Worm (Caenorhabditis elegans) whole organism, L4 larva: ENCODE results near the gene F58A6.2.

Source experiments
- D1046.2 ChIP-seq: fragments of 200-800 bp; sonication (Bioruptor generic); IDR thresholded peaks from 2 replicates; pipeline ENCODE4 v1.3.6; 2022; ENCODE audit warnings: missing genetic modification characterization, missing compliant biosample characterization
- F10B5.3 ChIP-seq: sonication (generic microtip); optimal IDR thresholded peaks from 2 replicates; lab custom pipeline; 2016; ENCODE audit warnings: mild to moderate bottlenecking, missing genetic modification characterization, missing compliant biosample characterization
- R02D3.7 ChIP-seq: fragments of 150-350 bp; sonication (generic microtip); optimal IDR thresholded peaks from 3 replicates; lab custom pipeline; 2014; ENCODE audit warnings: missing biosample characterization, missing genetic modification characterization
- T26A8.4 ChIP-seq: fragments of 200-800 bp; sonication (Bioruptor generic); IDR thresholded peaks from 2 replicates; pipeline ENCODE4 v1.3.6; 2022; ENCODE audit warnings: missing genetic modification characterization, missing compliant biosample characterization
- Y75B8A.6 ChIP-seq: fragments of 200-800 bp; sonication (Bioruptor generic); IDR thresholded peaks from 2 replicates; pipeline ENCODE4 v1.3.6; 2022; ENCODE audit warnings: missing genetic modification reagents, missing genetic modification characterization, missing compliant biosample characterization
- ZK546.5 ChIP-seq, 2 experiments: sonication (generic microtip); optimal IDR thresholded peaks; 2 replicates each; lab custom pipeline; 2017; ENCODE audit warnings: missing biosample characterization in 2 of 2, missing genetic modification characterization in 2 of 2
- aha-1 ChIP-seq: fragments of 150-350 bp; peaks from one replicate; lab custom pipeline; 2014; ENCODE audit warnings: missing biosample characterization, missing genetic modification characterization
- arid-1 ChIP-seq: fragments of 200-800 bp; sonication (Bioruptor generic); conservative IDR thresholded peaks from 2 replicates; pipeline ENCODE4 v1.3.6; 2022; ENCODE audit warnings: missing genetic modification reagents, missing genetic modification characterization, missing compliant biosample characterization
- ceh-62 ChIP-seq: sonication (generic microtip); optimal IDR thresholded peaks from 2 replicates; lab custom pipeline; 2017; ENCODE audit warnings: missing biosample characterization, missing genetic modification characterization
- ces-1 ChIP-seq: fragments of 150-350 bp; sonication (generic microtip); optimal IDR thresholded peaks from 4 replicates; lab custom pipeline; 2014; ENCODE audit warnings: missing biosample characterization, missing genetic modification reagents, missing genetic modification characterization
- daf-19 ChIP-seq: fragments of 200-800 bp; sonication (Bioruptor generic); conservative IDR thresholded peaks from 2 replicates; pipeline ENCODE4 v1.3.6; 2022; ENCODE audit warnings: missing genetic modification characterization, missing compliant biosample characterization
- dve-1 ChIP-seq: sonication (generic microtip); optimal IDR thresholded peaks from 2 replicates; lab custom pipeline; 2017; ENCODE audit warnings: antibody characterized with exemption, mild to moderate bottlenecking, missing genetic modification characterization, missing compliant biosample characterization; ENCODE audit not compliant: insufficient read depth
- fos-1 ChIP-seq: fragments of 150-350 bp; optimal IDR thresholded peaks from 2 replicates; lab custom pipeline; 2014; ENCODE audit warnings: missing biosample characterization, missing genetic modification characterization
- hif-1 ChIP-seq, 2 experiments: sonication (generic microtip); optimal IDR thresholded peaks; 2 replicates each; lab custom pipeline; 2016 to 2017; ENCODE audit warnings: missing compliant biosample characterization in 2 of 2, missing genetic modification characterization in 2 of 2, missing genetic modification reagents in 2 of 2, missing genotype in 2 of 2, mild to moderate bottlenecking in 1 of 2
- lim-7 ChIP-seq: fragments of 200-800 bp; sonication (Bioruptor generic); IDR thresholded peaks from 2 replicates; pipeline ENCODE4 v1.3.6; 2022; ENCODE audit warnings: missing genetic modification characterization, missing compliant biosample characterization
- madf-9 ChIP-seq: fragments of 200-800 bp; sonication (Bioruptor generic); conservative IDR thresholded peaks from 2 replicates; pipeline ENCODE4 v1.3.6; 2022; ENCODE audit warnings: missing genetic modification reagents, missing genetic modification characterization, missing compliant biosample characterization
- nhr-102 ChIP-seq: sonication (generic microtip); optimal IDR thresholded peaks from 2 replicates; lab custom pipeline; 2016; ENCODE audit warnings: mild to moderate bottlenecking, missing genetic modification characterization, moderate library complexity, missing compliant biosample characterization
- nhr-25 ChIP-seq: sonication (generic microtip); optimal IDR thresholded peaks from 2 replicates; lab custom pipeline; 2017; ENCODE audit warnings: missing genetic modification characterization, mild to moderate bottlenecking, missing compliant biosample characterization, antibody characterized with exemption, moderate library complexity, borderline replicate concordance; ENCODE audit not compliant: insufficient read depth
- nhr-28 ChIP-seq: fragments of 150-350 bp; optimal IDR thresholded peaks from 2 replicates; lab custom pipeline; 2014; ENCODE audit warnings: missing biosample characterization, missing genetic modification characterization
- nhr-41 ChIP-seq: fragments of 200-800 bp; sonication (Bioruptor generic); IDR thresholded peaks from 2 replicates; pipeline ENCODE4 v1.3.6; 2022; ENCODE audit warnings: missing genetic modification reagents, missing genetic modification characterization, missing compliant biosample characterization
- nhr-42 ChIP-seq: fragments of 200-800 bp; sonication (Bioruptor generic); IDR thresholded peaks from 2 replicates; pipeline ENCODE4 v1.3.6; 2022; ENCODE audit warnings: missing genetic modification characterization, missing compliant biosample characterization
- rbr-2 ChIP-seq: sonication (generic microtip); optimal IDR thresholded peaks from 2 replicates; lab custom pipeline; 2016; ENCODE audit warnings: missing genotype, missing genetic modification characterization, missing compliant biosample characterization
- snpc-4 ChIP-seq: fragments of 150-350 bp; optimal IDR thresholded peaks from 2 replicates; lab custom pipeline; 2014; ENCODE audit warnings: missing biosample characterization, missing genetic modification characterization
- unc-62 ChIP-seq, 3 experiments: fragments of 150-350 bp in 1 of 3; sonication (generic microtip); optimal IDR thresholded peaks in 2 of 3; peaks in 1 of 3; 1 replicate in 1 of 3; 2 replicates in 2 of 3; lab custom pipeline; 2014 to 2017; ENCODE audit warnings: missing biosample characterization in 3 of 3, missing genetic modification characterization in 3 of 3, missing genetic modification reagents in 3 of 3, missing genotype in 1 of 3
- zag-1 ChIP-seq: fragments of 150-350 bp; optimal IDR thresholded peaks from 2 replicates; lab custom pipeline; 2014; ENCODE audit warnings: missing biosample characterization, missing genetic modification characterization
- zip-11 ChIP-seq: fragments of 200-800 bp; sonication (Bioruptor generic); IDR thresholded peaks from 2 replicates; pipeline ENCODE4 v1.3.6; 2022; ENCODE audit warnings: missing genetic modification characterization, missing compliant biosample characterization

Gene F58A6.2

ce11 chrII:5092362-5093281, 43.9 kb upstream of the F58A6.2 start, which contains the start of gene C04G6.2 (continued):
- peak; percentile 59 for TF ChIP-seq dve-1 (tag; lab: Kevin White, UChicago)
- peak; percentile 40 for TF ChIP-seq rbr-2 (tag; lab: Kevin White, UChicago)

ce11 chrII:5093945-5094344, 42.6 kb upstream of the F58A6.2 start, which contains the start of gene C04G6.13:
Gene C04G6.13 (plus strand): TSS chrII:5094245.
- peak in 1 of 2 experiments; percentile 35 for TF ChIP-seq unc-62 (GFP tag; optimal IDR thresholded peaks at IDR 0.05 in 1 of 2; lab: Kevin White, UChicago)
- no peak for TF ChIP-seq unc-62 (tag; optimal IDR thresholded peaks at IDR 0.05; lab: Kevin White, UChicago)
- no peak for TF ChIP-seq nhr-41 (GFP tag; lab: Robert Waterston, UW)
- TF ChIP-seq arid-1, result no peak

- TF ChIP-seq unc-62 (GFP tag; optimal IDR thresholded peaks at IDR 0.05 in 1 of 2; lab: Kevin White, UChicago) (peak in 1 of 2 experiments; percentile 73), unc-62 (tag; optimal IDR thresholded peaks at IDR 0.05; lab: Kevin White, UChicago) (no peak), F10B5.3 (no peak), Y75B8A.6 (no peak), hif-1 (tag; optimal IDR thresholded peaks at IDR 0.05; lab: Kevin White, UChicago) (no peak), zip-11 (GFP tag; lab: Robert Waterston, UW) (no peak), ZK546.5 (tag; optimal IDR thresholded peaks at IDR 0.05; lab: Kevin White, UChicago) (no peak)
Measured at ce11 chrII:5099034-5099433, 37.5 kb upstream of the F58A6.2 start.

ce11 chrII:5099649-5100048, 36.9 kb upstream of the F58A6.2 start, which contains the start of gene C04G6.6:
Gene C04G6.6 (minus strand): TSS chrII:5099749.
- TF ChIP-seq nhr-25 (tag; lab: Kevin White, UChicago) (no peak), madf-9 (GFP tag; lab: Robert Waterston, UW) (no peak), rbr-2 (tag; lab: Kevin White, UChicago) (no peak), R02D3.7 (tag; lab: Kevin White, UChicago) (no peak), lim-7 (no peak), ces-1 (no peak), snpc-4 (tag; lab: Kevin White, UChicago) (no peak), daf-19 (GFP tag; lab: Robert Waterston, UW) (no peak), nhr-102 (tag; lab: Kevin White, UChicago) (no peak)

ce11 chrII:5101701-5102100, 34.8 kb upstream of the F58A6.2 start, which contains the start of the genes idpb-3 and idpb-1:
Gene idpb-3 (minus strand): TSS chrII:5101801.
Gene idpb-1 (plus strand): TSS chrII:5101984.
- TF ChIP-seq aha-1 (tag; lab: Kevin White, UChicago) (peak; percentile 51), dve-1 (tag; lab: Kevin White, UChicago) (no peak)

ce11 chrII:5103189-5103588, 33.3 kb upstream of the F58A6.2 start:
- TF ChIP-seq fos-1, result no peak
- no peak for TF ChIP-seq arid-1
- no peak for TF ChIP-seq ceh-62 (tag; lab: Kevin White, UChicago)
- TF ChIP-seq zag-1, result no peak
- no peak for TF ChIP-seq nhr-42 (GFP tag; lab: Robert Waterston, UW)
- TF ChIP-seq T26A8.4, result no peak
- TF ChIP-seq D1046.2 (GFP tag; lab: Robert Waterston, UW), result no peak
- peak; percentile 16 for TF ChIP-seq nhr-28
